Worm (Caenorhabditis elegans) whole organism, early embryonic: ENCODE data around the gene F31F7.2.

Source experiments
- B0310.2 ChIP-seq: sonication (generic microtip); optimal IDR thresholded peaks from 2 replicates; lab custom pipeline; 2016; ENCODE audit warnings: mild to moderate bottlenecking, missing genetic modification characterization, missing compliant biosample characterization
- F13C5.2 ChIP-seq: sonication (generic microtip); optimal IDR thresholded peaks from 2 replicates; lab custom pipeline; 2017; ENCODE audit warnings: mild to moderate bottlenecking, missing genetic modification characterization, inconsistent platforms, missing compliant biosample characterization
- aly-1 ChIP-seq: sonication (generic microtip); optimal IDR thresholded peaks from 2 replicates; lab custom pipeline; 2016; ENCODE audit warnings: missing genetic modification characterization, missing compliant biosample characterization
- ama-1 ChIP-seq: fragments of 150-350 bp; optimal IDR thresholded peaks from 2 replicates; lab custom pipeline; 2014
- ceh-13 ChIP-seq: fragments of 200-800 bp; sonication (Bioruptor generic); optimal IDR thresholded peaks from 2 replicates; lab custom pipeline; 2018; ENCODE audit warnings: mild to moderate bottlenecking, missing genetic modification characterization, missing compliant biosample characterization
- ceh-36 ChIP-seq: sonication (generic microtip); optimal IDR thresholded peaks from 2 replicates; lab custom pipeline; 2016; ENCODE audit warnings: missing genetic modification characterization, inconsistent platforms, missing compliant biosample characterization
- ets-7 ChIP-seq: sonication (generic microtip); optimal IDR thresholded peaks from 2 replicates; lab custom pipeline; 2016; ENCODE audit warnings: missing genotype, missing genetic modification characterization, missing compliant biosample characterization
- flt-1 ChIP-seq: fragments of 200-800 bp; sonication (Bioruptor generic); IDR thresholded peaks from 2 replicates; pipeline ENCODE4 v1.3.6; 2022; ENCODE audit warnings: missing genetic modification characterization, missing compliant biosample characterization
- hmbx-1 ChIP-seq: sonication (generic microtip); optimal IDR thresholded peaks from 2 replicates; lab custom pipeline; 2016; ENCODE audit warnings: mild to moderate bottlenecking, missing genetic modification characterization, missing compliant biosample characterization
- hmg-4 ChIP-seq: fragments of 200-800 bp; sonication (Bioruptor generic); optimal IDR thresholded peaks from 2 replicates; lab custom pipeline; 2018; ENCODE audit warnings: mild to moderate bottlenecking, missing genetic modification characterization, missing compliant biosample characterization
- hnd-1 ChIP-seq: sonication (generic microtip); optimal IDR thresholded peaks from 2 replicates; lab custom pipeline; 2016; ENCODE audit warnings: missing genetic modification characterization, missing compliant biosample characterization
- pes-1 ChIP-seq: fragments of 200-800 bp; sonication (Bioruptor generic); IDR thresholded peaks from 2 replicates; pipeline ENCODE4 v1.3.6; 2022; ENCODE audit warnings: missing genetic modification reagents, missing genetic modification characterization, missing compliant biosample characterization
- scrt-1 ChIP-seq: fragments of 200-800 bp; sonication (Bioruptor generic); IDR thresholded peaks from 2 replicates; pipeline ENCODE4 v1.3.6; 2022; ENCODE audit warnings: missing genetic modification characterization, missing compliant biosample characterization
- sea-1 ChIP-seq: fragments of 200-800 bp; sonication (Bioruptor generic); conservative IDR thresholded peaks from 2 replicates; pipeline ENCODE4 v1.3.6; 2022; ENCODE audit warnings: missing genetic modification characterization, missing compliant biosample characterization
- tbx-11 ChIP-seq: fragments of 200-800 bp; sonication (Bioruptor generic); IDR thresholded peaks from 2 replicates; pipeline ENCODE4 v1.3.6; 2022; ENCODE audit warnings: missing genetic modification characterization, missing compliant biosample characterization
- tbx-37 ChIP-seq: fragments of 200-800 bp; sonication (Bioruptor generic); conservative IDR thresholded peaks from 2 replicates; pipeline ENCODE4 v1.3.6; 2022; ENCODE audit warnings: missing genetic modification reagents, missing genetic modification characterization, missing compliant biosample characterization
- tra-4 ChIP-seq: sonication (generic microtip); optimal IDR thresholded peaks from 2 replicates; lab custom pipeline; 2017; ENCODE audit warnings: missing genetic modification characterization, missing compliant biosample characterization

The F31F7.2 gene

ce11 chrV:6321733-6322198 is 51.1 kb downstream of the F31F7.2 start, which contains the start of gene T28C12.15:
T28C12.15 (minus strand) TSS chrV:6321783.
- TF ChIP-seq hnd-1 (tag; lab: Kevin White, UChicago), result no peak

ce11 chrV:6322749-6323367 is 52.2 kb downstream of the F31F7.2 start:
- TF ChIP-seq tbx-37 (GFP tag; lab: Robert Waterston, UW) (no peak), aly-1 (no peak), hnd-1 (tag; lab: Kevin White, UChicago) (no peak), tra-4 (tag; lab: Kevin White, UChicago) (no peak), hmbx-1 (no peak), ceh-36 (tag; lab: Kevin White, UChicago) (no peak)

- TF ChIP-seq hnd-1 (tag; lab: Kevin White, UChicago), result no peak
- TF ChIP-seq B0310.2 (tag; lab: Kevin White, UChicago), result no peak
- no peak for TF ChIP-seq F13C5.2 (tag; lab: Kevin White, UChicago)
- no peak for TF ChIP-seq sea-1 (GFP tag; lab: Robert Waterston, UW)
- TF ChIP-seq ama-1 (lab: Kevin White, UChicago), result no peak
- no peak for TF ChIP-seq flt-1 (GFP tag; lab: Robert Waterston, UW)
- TF ChIP-seq tbx-37 (GFP tag; lab: Robert Waterston, UW), result no peak
- TF ChIP-seq scrt-1 (GFP tag; lab: Robert Waterston, UW), result no peak
- no peak for TF ChIP-seq ceh-36 (tag; lab: Kevin White, UChicago)
- TF ChIP-seq hmg-4 (GFP tag; lab: Kevin White, UChicago), result no peak
- TF ChIP-seq tbx-11 (GFP tag; lab: Robert Waterston, UW), result no peak
- no peak for TF ChIP-seq ets-7 (tag; lab: Kevin White, UChicago)
- no peak for TF ChIP-seq ceh-13 (GFP tag; lab: Kevin White, UChicago)
- no peak for TF ChIP-seq tra-4 (tag; lab: Kevin White, UChicago)
- TF ChIP-seq aly-1, result no peak
- no peak for TF ChIP-seq pes-1 (GFP tag; lab: Robert Waterston, UW)
- TF ChIP-seq hmbx-1, result no peak
These were observed 53.0 kb downstream of the F31F7.2 start for ce11 chrV:6323602-6324001.
